Fruit fly (Drosophila melanogaster) whole organism, adult: ENCODE data around the gene ATP7.

Experiments
- CG11617 ChIP-seq: fragments of 200-800 bp; sonication (Bioruptor generic); optimal IDR thresholded peaks from 2 replicates; lab custom pipeline; 2017; ENCODE audit warnings: mild to moderate bottlenecking, missing biosample characterization, missing genetic modification reagents, missing genetic modification characterization
- CG12768 ChIP-seq: fragments of 200-800 bp; sonication (Bioruptor generic); optimal IDR thresholded peaks from 2 replicates; lab custom pipeline; 2017; ENCODE audit warnings: missing biosample characterization, missing genetic modification characterization, mild to moderate bottlenecking, moderate library complexity, missing genetic modification reagents
- CG14711 ChIP-seq: fragments of 200-800 bp; sonication (Bioruptor generic); optimal IDR thresholded peaks from 2 replicates; lab custom pipeline; 2018; ENCODE audit warnings: missing biosample characterization, mild to moderate bottlenecking, missing genetic modification characterization, moderate library complexity
- CG1620 ChIP-seq: fragments of 200-800 bp; sonication (Bioruptor generic); optimal IDR thresholded peaks from 2 replicates; lab custom pipeline; 2016; ENCODE audit warnings: missing biosample characterization, missing genetic modification characterization
- CG33017 ChIP-seq: fragments of 200-800 bp; sonication (Bioruptor generic); optimal IDR thresholded peaks from 2 replicates; lab custom pipeline; 2018; ENCODE audit warnings: missing biosample characterization, mild to moderate bottlenecking, missing genetic modification characterization, moderate library complexity
- CG5204 ChIP-seq: fragments of 200-800 bp; sonication (Bioruptor generic); optimal IDR thresholded peaks from 2 replicates; lab custom pipeline; 2016; ENCODE audit warnings: missing biosample characterization, missing genetic modification characterization
- CG7045 ChIP-seq: fragments of 200-800 bp; sonication (Bioruptor generic); optimal IDR thresholded peaks from 2 replicates; lab custom pipeline; 2017; ENCODE audit warnings: missing biosample characterization, mild to moderate bottlenecking, missing genetic modification characterization
- CG7101 ChIP-seq: fragments of 200-800 bp; sonication (Bioruptor generic); optimal IDR thresholded peaks from 2 replicates; lab custom pipeline; 2018; ENCODE audit warnings: missing biosample characterization, mild to moderate bottlenecking, missing genetic modification characterization, moderate library complexity
- Clk ChIP-seq: fragments of 200-800 bp; sonication (Bioruptor generic); optimal IDR thresholded peaks from 2 replicates; lab custom pipeline; 2017; ENCODE audit warnings: missing biosample characterization, missing genetic modification characterization
- Crg-1 ChIP-seq: fragments of 200-800 bp; sonication (Bioruptor generic); optimal IDR thresholded peaks from 2 replicates; lab custom pipeline; 2016; ENCODE audit warnings: missing biosample characterization, missing genetic modification characterization
- Hr96 ChIP-seq: fragments of 200-800 bp; sonication (Bioruptor generic); optimal IDR thresholded peaks from 2 replicates; lab custom pipeline; 2016; ENCODE audit warnings: missing biosample characterization, missing genetic modification characterization
- Mnt ChIP-seq: fragments of 200-800 bp; sonication (Bioruptor generic); optimal IDR thresholded peaks from 2 replicates; lab custom pipeline; 2016; ENCODE audit warnings: missing biosample characterization, mild to moderate bottlenecking, missing genetic modification characterization
- bab1 ChIP-seq: fragments of 200-800 bp; sonication (Bioruptor generic); optimal IDR thresholded peaks from 3 replicates; lab custom pipeline; 2019; ENCODE audit warnings: missing biosample characterization, mild to moderate bottlenecking, missing genetic modification characterization, moderate library complexity
- cic ChIP-seq: fragments of 200-800 bp; sonication (Bioruptor generic); optimal IDR thresholded peaks from 2 replicates; lab custom pipeline; 2017; ENCODE audit warnings: missing biosample characterization, mild to moderate bottlenecking, missing genetic modification characterization, moderate library complexity
- cnc ChIP-seq, 2 experiments: fragments of >200 bp; optimal IDR thresholded peaks; 2 replicates each; lab custom pipeline; 2017
- kay ChIP-seq: fragments of 200-800 bp; sonication (Bioruptor generic); peaks from one replicate; lab custom pipeline; 2016; ENCODE audit warnings: missing biosample characterization, missing genetic modification characterization, borderline replicate concordance
- ovo ChIP-seq: fragments of 200-800 bp; sonication (Bioruptor generic); optimal IDR thresholded peaks from 2 replicates; lab custom pipeline; 2016; ENCODE audit warnings: missing biosample characterization, missing genetic modification characterization
- tj ChIP-seq: fragments of 200-800 bp; sonication (Bioruptor generic); optimal IDR thresholded peaks from 3 replicates; lab custom pipeline; 2017; ENCODE audit warnings: missing biosample characterization, mild to moderate bottlenecking, missing genetic modification characterization, moderate library complexity
- toe ChIP-seq: fragments of 200-800 bp; sonication (Bioruptor generic); optimal IDR thresholded peaks from 2 replicates; lab custom pipeline; 2016; ENCODE audit warnings: missing biosample characterization, missing genetic modification characterization

ATP7 gene

DNA sequence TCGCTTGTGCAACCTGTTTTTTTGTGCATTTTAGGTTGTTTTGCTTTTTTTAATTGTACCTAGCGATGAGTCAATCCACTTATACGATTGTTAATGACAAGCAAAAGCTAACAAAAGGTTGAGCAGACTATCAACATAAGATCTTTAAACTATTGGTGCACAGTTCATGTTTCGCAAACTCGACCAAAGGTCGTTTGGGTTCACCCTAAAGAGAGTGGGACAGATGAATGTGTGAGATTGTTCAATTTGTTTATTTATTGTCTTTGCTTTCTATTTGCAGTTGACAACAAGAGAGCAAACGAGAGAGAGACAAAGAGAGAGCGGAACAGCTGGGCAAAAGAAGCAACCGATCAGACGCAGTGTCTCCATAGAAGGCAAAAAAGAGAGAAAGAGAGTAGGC lies 31.8 kb upstream of the ATP7 start:
- TF ChIP-seq CG7045 (GFP tag; lab: Kevin White, UChicago) (peak; percentile 9), CG1620 (peak; percentile 4), cnc (optimal IDR thresholded peaks at IDR 0.05; lab: Kevin White, UChicago) (no peak), ovo (GFP tag; lab: Kevin White, UChicago) (no peak), Mnt (GFP tag; lab: Kevin White, UChicago) (no peak), tj (GFP tag; lab: Kevin White, UChicago) (peak; percentile 28), CG7101 (tag; lab: Kevin White, UChicago) (peak; percentile 66), CG14711 (peak; percentile 4), cic (GFP tag; lab: Kevin White, UChicago) (peak; percentile 38), CG11617 (GFP tag; lab: Kevin White, UChicago) (peak; percentile 47), CG33017 (tag; lab: Kevin White, UChicago) (no peak), bab1 (GFP tag; lab: Kevin White, UChicago) (peak; percentile 67), toe (GFP tag; lab: Kevin White, UChicago) (no peak), Crg-1 (GFP tag; lab: Kevin White, UChicago) (no peak), CG5204 (GFP tag; lab: Kevin White, UChicago) (no peak), CG12768 (GFP tag; lab: Kevin White, UChicago) (peak; percentile 54), Clk (GFP tag; lab: Kevin White, UChicago) (no peak)

DNA sequence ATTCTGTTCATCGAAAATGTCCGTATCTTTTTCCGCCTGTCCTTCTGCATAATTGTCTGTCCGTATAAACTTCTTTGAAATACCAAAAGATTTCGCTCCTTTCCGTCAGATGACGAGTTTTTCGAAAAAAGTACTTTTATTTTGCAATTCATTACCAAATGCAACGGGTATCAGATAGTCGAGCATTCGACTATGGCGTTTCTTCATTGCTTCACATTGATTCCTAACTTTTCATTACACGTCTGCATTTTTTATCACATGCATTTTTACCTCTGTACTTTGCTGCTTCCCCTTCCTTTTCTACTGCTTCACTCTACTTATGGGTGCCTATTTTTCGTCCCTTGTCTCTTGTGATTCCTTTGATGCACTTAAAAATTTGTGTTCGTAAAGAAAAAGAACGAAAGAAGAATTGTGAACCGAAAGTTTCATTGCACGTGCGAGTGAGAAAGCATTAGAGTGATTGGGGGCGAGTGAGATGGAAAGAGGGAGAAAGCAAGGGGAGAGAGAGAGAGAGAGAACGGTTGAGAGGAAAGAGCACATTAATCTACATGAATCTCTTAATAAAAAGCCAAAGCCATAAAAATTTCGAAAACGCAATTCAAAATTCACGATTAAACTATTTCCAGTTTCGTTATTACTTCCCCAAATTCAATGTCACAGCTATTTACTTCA lies 26.4 kb upstream of the ATP7 start:
- TF ChIP-seq Clk (GFP tag; lab: Kevin White, UChicago) (no peak), CG7045 (GFP tag; lab: Kevin White, UChicago) (no peak), CG1620 (no peak), Mnt (GFP tag; lab: Kevin White, UChicago) (no peak), kay (GFP tag; lab: Kevin White, UChicago) (no peak), toe (GFP tag; lab: Kevin White, UChicago) (no peak), tj (GFP tag; lab: Kevin White, UChicago) (no peak), CG5204 (GFP tag; lab: Kevin White, UChicago) (no peak), CG33017 (tag; lab: Kevin White, UChicago) (no peak), Crg-1 (GFP tag; lab: Kevin White, UChicago) (no peak), CG12768 (GFP tag; lab: Kevin White, UChicago) (no peak)

DNA sequence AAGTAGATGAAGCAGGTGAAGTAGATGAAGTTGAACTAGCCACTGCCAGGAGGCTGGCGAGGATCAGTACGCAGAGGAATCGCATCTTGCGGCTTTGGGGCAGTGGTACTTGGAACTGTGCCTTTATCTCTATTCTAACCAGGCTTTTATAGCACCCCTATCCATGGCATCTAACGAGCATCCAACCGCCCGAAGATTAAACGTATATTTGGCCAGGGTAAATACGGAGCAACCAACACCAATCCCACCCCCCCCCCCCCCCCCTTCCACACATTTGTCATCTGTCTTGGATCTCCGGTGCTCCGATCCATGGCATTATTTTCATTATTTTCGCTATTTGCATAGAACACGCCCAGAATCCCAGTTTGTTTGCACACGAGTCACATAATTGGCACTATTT lies 16.9 kb upstream of the ATP7 start, which contains the start of gene CG15741:
Gene CG15741 (minus strand): TSS at position 101 of the 400 bp plus-strand sequence.
- TF ChIP-seq CG7045 (GFP tag; lab: Kevin White, UChicago) (no peak), CG1620 (no peak), kay (GFP tag; lab: Kevin White, UChicago) (no peak), cic (GFP tag; lab: Kevin White, UChicago) (no peak), bab1 (GFP tag; lab: Kevin White, UChicago) (no peak), toe (GFP tag; lab: Kevin White, UChicago) (no peak), CG7101 (tag; lab: Kevin White, UChicago) (no peak), CG12768 (GFP tag; lab: Kevin White, UChicago) (no peak)

dm6 chrX:11839308-11839707 lies 15.5 kb upstream of the ATP7 start, which contains the start of gene Cyp28c1:
TSS of gene Cyp28c1 (plus strand) at chrX:11839608.
- no peak for TF ChIP-seq Mnt (GFP tag; lab: Kevin White, UChicago)
- no peak for TF ChIP-seq CG5204 (GFP tag; lab: Kevin White, UChicago)
- TF ChIP-seq bab1 (GFP tag; lab: Kevin White, UChicago): no peak
- no peak for TF ChIP-seq CG11617 (GFP tag; lab: Kevin White, UChicago)
- no peak for TF ChIP-seq CG7045 (GFP tag; lab: Kevin White, UChicago)

- no peak for TF ChIP-seq CG7101 (tag; lab: Kevin White, UChicago)
- no peak for TF ChIP-seq bab1 (GFP tag; lab: Kevin White, UChicago)
- no peak for TF ChIP-seq CG7045 (GFP tag; lab: Kevin White, UChicago)
- TF ChIP-seq Clk (GFP tag; lab: Kevin White, UChicago): no peak
- no peak for TF ChIP-seq CG5204 (GFP tag; lab: Kevin White, UChicago)
- no peak for TF ChIP-seq ovo (GFP tag; lab: Kevin White, UChicago)
- no peak for TF ChIP-seq Hr96 (GFP tag; lab: Kevin White, UChicago)
- TF ChIP-seq toe (GFP tag; lab: Kevin White, UChicago): no peak
- TF ChIP-seq Mnt (GFP tag; lab: Kevin White, UChicago): no peak
- TF ChIP-seq CG33017 (tag; lab: Kevin White, UChicago): no peak
- no peak for TF ChIP-seq CG14711
- no peak for TF ChIP-seq Crg-1 (GFP tag; lab: Kevin White, UChicago)
- no peak for TF ChIP-seq cic (GFP tag; lab: Kevin White, UChicago)
- no peak for TF ChIP-seq CG12768 (GFP tag; lab: Kevin White, UChicago)
Measured at dm6 chrX:11841702-11842378, 13.0 kb upstream of the ATP7 start.
